Worm (Caenorhabditis elegans) whole organism, L1 larva: Measurements from ENCODE around the gene fbxa-25.

ENCODE experiments used
- dsc-1 ChIP-seq: sonication (generic microtip); optimal IDR thresholded peaks from 2 replicates; lab custom pipeline; 2016; ENCODE audit warnings: mild to moderate bottlenecking, missing genetic modification characterization, missing compliant biosample characterization
- egl-27 ChIP-seq, 2 experiments: fragments of 150-350 bp in 1 of 2; sonication (generic microtip); optimal IDR thresholded peaks; 3 replicates each; lab custom pipeline; 2017 to 2018; ENCODE audit warnings: missing biosample characterization in 2 of 2, missing genetic modification characterization in 2 of 2, missing genetic modification reagents in 2 of 2
- lir-3 ChIP-seq: sonication (generic microtip); optimal IDR thresholded peaks from 2 replicates; lab custom pipeline; 2016; ENCODE audit warnings: mild to moderate bottlenecking, missing genetic modification characterization, moderate library complexity, missing compliant biosample characterization; ENCODE audit not compliant: poor library complexity
- unc-62 ChIP-seq: fragments of 150-350 bp; optimal IDR thresholded peaks from 2 replicates; lab custom pipeline; 2014; ENCODE audit warnings: missing biosample characterization, missing genetic modification reagents, missing genetic modification characterization

DNA sequence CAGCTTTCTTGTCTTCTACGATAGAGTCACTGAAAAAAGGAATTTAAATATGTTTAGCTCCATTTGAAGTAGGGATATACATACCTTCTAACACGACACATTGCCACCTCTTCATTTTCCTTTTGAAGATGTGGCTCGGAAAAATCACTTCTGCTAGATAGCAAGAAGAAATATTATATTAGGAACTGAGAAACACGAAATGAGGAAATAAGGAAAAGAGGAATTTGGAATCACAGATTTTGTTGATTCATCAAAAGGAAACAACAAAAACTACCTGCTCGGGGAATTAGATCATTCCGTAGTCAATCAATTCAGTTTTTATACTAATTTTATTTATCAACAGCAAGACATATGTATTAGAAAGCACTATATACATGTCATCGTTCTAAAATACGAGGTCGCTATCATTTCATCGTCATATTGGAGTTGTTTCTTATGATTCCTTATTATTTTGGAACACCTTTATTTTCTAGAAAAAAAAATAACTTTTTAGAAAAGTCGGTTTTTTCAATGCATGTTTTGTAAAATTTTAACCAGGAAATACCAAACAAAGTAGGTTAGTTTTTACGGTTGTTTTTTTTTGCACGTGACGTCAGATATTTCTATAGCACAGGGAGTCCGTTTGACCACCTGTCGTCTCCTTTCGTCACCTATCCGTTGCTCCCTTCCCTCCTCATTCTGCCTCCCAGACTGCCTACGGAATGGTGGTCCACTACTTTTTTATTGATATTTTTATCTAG, 31.5 kb upstream of the fbxa-25 start, which contains the start of the genes pals-21 and Y82E9BR.6:
- no peak for TF ChIP-seq egl-27 (tag; optimal IDR thresholded peaks at IDR 0.05; lab: Kevin White, UChicago)
- no peak for TF ChIP-seq dsc-1 (tag; lab: Kevin White, UChicago)
- no peak for TF ChIP-seq unc-62
- no peak for TF ChIP-seq lir-3 (tag; lab: Kevin White, UChicago)
